Worm (Caenorhabditis elegans) whole organism, late embryonic: Measurements from ENCODE around the gene mau-8.

Experiments used
- ceh-48 ChIP-seq: sonication (generic microtip); optimal IDR thresholded peaks from 2 replicates; lab custom pipeline; 2016; ENCODE audit warnings: missing genetic modification characterization, inconsistent platforms, missing compliant biosample characterization
- elt-2 ChIP-seq: sonication (generic microtip); optimal IDR thresholded peaks from 2 replicates; lab custom pipeline; 2016; ENCODE audit warnings: missing genetic modification reagents, missing genetic modification characterization, missing compliant biosample characterization
- fkh-10 ChIP-seq: fragments of 150-350 bp; optimal IDR thresholded peaks from 2 replicates; lab custom pipeline; 2014; ENCODE audit warnings: missing biosample characterization, missing genetic modification reagents, missing genetic modification characterization
- pqm-1 ChIP-seq: sonication (generic microtip); optimal IDR thresholded peaks from 2 replicates; lab custom pipeline; 2016; ENCODE audit warnings: missing genetic modification characterization, missing compliant biosample characterization

ce11 chrIV:13334287-13334686 is 43.5 kb upstream of the mau-8 start:
- no peak for TF ChIP-seq fkh-10 (GFP tag; lab: Kevin White, UChicago)
- no peak for TF ChIP-seq pqm-1 (tag; lab: Kevin White, UChicago)
- TF ChIP-seq ceh-48 (tag; lab: Kevin White, UChicago), result no peak
- no peak for TF ChIP-seq elt-2
